Fruit fly (Drosophila melanogaster) whole organism, pupa: ENCODE data around the gene Dd.

Source experiments
- CG13204 ChIP-seq: fragments of 200-800 bp; sonication (Bioruptor generic); optimal IDR thresholded peaks from 2 replicates; lab custom pipeline; 2018; ENCODE audit warnings: missing biosample characterization, mild to moderate bottlenecking, missing genetic modification characterization, moderate library complexity
- CG17806 ChIP-seq: fragments of 200-800 bp; sonication (Bioruptor generic); optimal IDR thresholded peaks from 2 replicates; lab custom pipeline; 2018; ENCODE audit warnings: missing biosample characterization, mild to moderate bottlenecking, missing genetic modification characterization, moderate library complexity
- CG32121 ChIP-seq: fragments of 200-800 bp; sonication (Bioruptor generic); IDR thresholded peaks from 2 replicates; pipeline ENCODE4 v1.3.6; 2022; ENCODE audit warnings: missing biosample characterization, missing genetic modification characterization
- CG4496 ChIP-seq: fragments of 200-800 bp; sonication (Bioruptor generic); IDR thresholded peaks from 3 replicates; pipeline ENCODE4 v1.3.6; 2022; ENCODE audit warnings: missing biosample characterization, missing genetic modification characterization
- CG8159 ChIP-seq: fragments of 200-800 bp; sonication (Bioruptor generic); optimal IDR thresholded peaks from 3 replicates; lab custom pipeline; 2018; ENCODE audit warnings: missing biosample characterization, mild to moderate bottlenecking, missing genetic modification characterization, moderate library complexity
- D1 ChIP-seq: fragments of 200-800 bp; sonication (Bioruptor generic); optimal IDR thresholded peaks from 2 replicates; lab custom pipeline; 2018; ENCODE audit warnings: missing biosample characterization, mild to moderate bottlenecking, missing genetic modification characterization, moderate library complexity
- Pif1A ChIP-seq: fragments of 200-800 bp; sonication (Bioruptor generic); optimal IDR thresholded peaks from 3 replicates; lab custom pipeline; 2016; ENCODE audit warnings: missing biosample characterization, missing genetic modification characterization
- fd96Ca ChIP-seq: fragments of 200-800 bp; sonication (Bioruptor generic); IDR thresholded peaks from 3 replicates; pipeline ENCODE4 v1.3.6; 2022; ENCODE audit warnings: missing biosample characterization, missing genetic modification characterization

DNA sequence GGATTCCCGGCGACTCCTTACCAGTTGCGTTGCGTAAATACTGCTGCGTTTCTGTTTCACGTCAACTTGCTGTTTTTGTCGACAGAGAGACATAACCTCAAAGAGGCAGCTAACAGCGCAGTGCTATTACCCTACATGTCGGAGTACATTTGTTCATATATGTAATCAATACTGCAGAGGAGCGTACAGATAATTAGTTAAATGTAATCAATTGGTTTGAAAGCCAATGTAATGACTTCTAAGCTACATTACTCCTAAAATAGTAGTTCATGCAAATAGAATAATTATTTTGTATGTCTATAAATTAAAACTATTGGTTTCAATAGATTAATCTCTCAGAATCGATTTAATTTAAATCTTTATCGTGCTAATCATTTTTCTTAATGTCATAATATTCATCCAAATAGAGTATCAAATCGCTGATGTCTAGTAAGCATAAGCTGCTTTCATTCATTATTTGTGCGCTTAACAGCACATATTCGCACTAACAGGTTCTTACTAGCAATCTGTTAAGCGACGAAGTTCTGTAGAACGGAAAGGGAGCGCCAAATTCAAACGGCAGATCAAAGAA is 4.5 kb downstream of the Dd start, which contains the start of the genes SLIRP1 and anox:
- TF ChIP-seq CG4496 (GFP tag; lab: Robert Waterston, UW) (peak; percentile 81), CG8159 (tag; lab: Kevin White, UChicago) (peak; percentile 93), CG13204 (no peak), D1 (tag; lab: Kevin White, UChicago) (peak; percentile 87), Pif1A (GFP tag; lab: Kevin White, UChicago) (peak; percentile 82), fd96Ca (no peak), CG17806 (tag; lab: Kevin White, UChicago) (peak; percentile 83), CG32121 (GFP tag; lab: Robert Waterston, UW) (peak; percentile 75)
